Worm (Caenorhabditis elegans) whole organism, mixed stage, embryonic: ENCODE data around the gene arl-3.

ENCODE experiments used
- mls-2 ChIP-seq: sonication (generic microtip); optimal IDR thresholded peaks from 2 replicates; lab custom pipeline; 2016; ENCODE audit warnings: mild to moderate bottlenecking, missing genetic modification characterization, moderate library complexity, missing compliant biosample characterization
- nhr-12 ChIP-seq: fragments of 150-350 bp; optimal IDR thresholded peaks from 2 replicates; lab custom pipeline; 2014; ENCODE audit warnings: missing biosample characterization, missing genetic modification characterization
- nhr-237 ChIP-seq: fragments of 150-350 bp; optimal IDR thresholded peaks from 2 replicates; lab custom pipeline; 2014; ENCODE audit warnings: missing biosample characterization, missing genetic modification characterization
- nhr-28 ChIP-seq: fragments of 150-350 bp; optimal IDR thresholded peaks from 2 replicates; lab custom pipeline; 2014; ENCODE audit warnings: missing biosample characterization, missing genetic modification characterization
- nhr-76 ChIP-seq: sonication (generic microtip); optimal IDR thresholded peaks from 2 replicates; lab custom pipeline; 2017; ENCODE audit warnings: missing biosample characterization, missing genetic modification characterization
- pha-4 ChIP-seq: fragments of 150-350 bp; optimal IDR thresholded peaks from 2 replicates; lab custom pipeline; 2018; ENCODE audit warnings: missing biosample characterization, missing genetic modification reagents, missing genetic modification characterization
- sem-2 ChIP-seq: fragments of 200-800 bp; sonication (Bioruptor generic); optimal IDR thresholded peaks from 2 replicates; lab custom pipeline; 2018; ENCODE audit warnings: mild to moderate bottlenecking, missing genetic modification characterization, missing compliant biosample characterization
- unc-62 ChIP-seq: fragments of 150-350 bp; optimal IDR thresholded peaks from 2 replicates; lab custom pipeline; 2014; ENCODE audit warnings: missing biosample characterization, missing genetic modification reagents, missing genetic modification characterization

- TF ChIP-seq nhr-237 (tag; lab: Kevin White, UChicago) (no peak), nhr-76 (tag; lab: Kevin White, UChicago) (no peak), pha-4 (tag; lab: Kevin White, UChicago) (no peak), mls-2 (no peak), nhr-28 (no peak), sem-2 (GFP tag; lab: Kevin White, UChicago) (no peak), nhr-12 (no peak), unc-62 (GFP tag; lab: Kevin White, UChicago) (no peak)
Observed at ce11 chrII:14622758-14623157, 16.5 kb downstream of the arl-3 start, which contains the start of gene mltn-10.
